Worm (Caenorhabditis elegans): ENCODE measurements around the gene cyp-13A4.

Gene cyp-13A4

DNA sequence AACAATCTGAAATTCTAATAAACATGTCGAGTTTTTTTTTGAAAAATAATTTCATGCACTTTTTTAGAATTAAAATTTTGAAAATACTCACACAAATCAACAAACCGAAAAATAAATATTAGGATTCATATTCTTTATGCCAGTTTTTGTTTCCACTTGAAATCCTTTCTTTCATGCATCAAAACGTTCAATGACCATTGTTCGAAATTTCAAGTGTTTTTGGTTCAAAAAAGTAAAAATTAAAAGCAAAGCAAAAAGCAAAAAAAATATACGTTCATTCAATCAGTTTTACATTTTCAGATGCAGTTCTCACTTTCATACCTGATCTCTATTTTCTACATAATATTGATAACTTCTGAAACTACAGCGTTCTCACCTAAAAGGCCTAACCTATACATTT is 43.8 kb downstream of the cyp-13A4 start, which contains the start of gene ZK1321.1:
Gene ZK1321.1, plus strand, starts transcription at position 301 of the 400 bp plus-strand sequence.
- TF ChIP-seq unc-62 (GFP tag; optimal IDR thresholded peaks at IDR 0.05), result no peak

DNA sequence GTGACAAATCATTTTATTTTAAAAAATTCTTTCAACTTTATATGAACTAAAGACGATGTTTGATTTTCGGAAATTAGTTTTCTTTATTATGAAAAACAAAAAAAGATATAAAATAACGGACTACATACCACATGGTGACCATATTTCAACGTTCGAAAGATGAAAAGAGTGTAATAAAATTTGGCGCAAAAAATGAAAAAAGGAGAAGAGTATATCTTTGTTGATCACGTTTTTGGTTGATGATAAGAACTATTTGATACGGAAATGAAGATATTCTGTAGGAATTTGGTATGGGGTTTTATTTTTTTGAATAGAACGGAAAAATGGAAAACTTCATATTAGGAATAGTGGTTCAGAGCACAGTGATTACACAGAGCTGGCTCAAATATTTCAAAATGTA is 44.5 kb downstream of the cyp-13A4 start, which contains the start of gene Y53C12B.7:
Gene Y53C12B.7, minus strand, starts transcription at position 163 of the 400 bp plus-strand sequence.
- TF ChIP-seq unc-62 (GFP tag; optimal IDR thresholded peaks at IDR 0.05), result no peak

ce11 chrII:9752278-9752677 is 45.3 kb downstream of the cyp-13A4 start:
- no peak for TF ChIP-seq unc-62 (GFP tag; optimal IDR thresholded peaks at IDR 0.05)

ce11 chrII:9746069-9746468 is 51.5 kb downstream of the cyp-13A4 start, which contains the start of the genes Y53C12B.1 and nos-3:
Y53C12B.1 (minus strand) TSS chrII:9746078.
nos-3 (plus strand) TSS chrII:9746316.
- no peak for TF ChIP-seq unc-62 (GFP tag; optimal IDR thresholded peaks at IDR 0.05)
